Worm (Caenorhabditis elegans): ENCODE measurements around the gene chil-9.

chil-9 gene

DNA sequence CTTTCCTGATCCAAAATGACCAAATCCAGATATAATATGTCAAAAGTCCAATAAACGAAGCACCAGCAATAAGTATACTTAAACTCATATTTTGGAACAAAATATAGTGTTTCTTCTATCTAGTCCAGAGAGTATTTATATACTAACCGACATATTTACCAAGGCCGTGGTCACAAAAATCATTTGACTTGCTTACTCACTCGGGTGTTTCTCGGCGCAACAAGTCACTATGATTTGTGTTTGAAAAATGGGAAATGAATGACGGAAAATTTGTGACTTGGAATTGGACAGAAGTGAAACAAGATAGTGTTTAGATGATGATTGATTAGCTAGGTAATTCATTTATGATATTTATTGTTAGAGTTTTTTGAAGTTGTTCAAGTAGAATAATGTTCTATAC, 44.9 kb downstream of the chil-9 start, which contains the start of gene cyp-13A5 (continued):
- TF ChIP-seq hlh-30 (tag; optimal IDR thresholded peaks at IDR 0.05; ENCODE audit: insufficient read depth) (peak; percentile 76), nhr-111 (GFP tag; optimal IDR thresholded peaks at IDR 0.05) (no peak), ceh-20 (GFP tag; IDR thresholded peaks at IDR 0.05) (peak; percentile 43; the same call in 1 of the 2 replicates), skn-1 (tag; optimal IDR thresholded peaks at IDR 0.05) (no peak), mxl-2 (GFP tag; conservative IDR thresholded peaks at IDR 0.05) (no peak), arid-1 (GFP tag; conservative IDR thresholded peaks at IDR 0.05) (no peak), nhr-102 (tag; optimal IDR thresholded peaks at IDR 0.05) (peak; percentile 64), mep-1 (tag; optimal IDR thresholded peaks at IDR 0.05) (no peak), dpl-1 (GFP tag; optimal IDR thresholded peaks at IDR 0.05) (no peak), dve-1 (tag; optimal IDR thresholded peaks at IDR 0.05; ENCODE audit: insufficient read depth) (peak; percentile 28), nhr-77 (tag; optimal IDR thresholded peaks at IDR 0.05) (peak; percentile 73), nhr-48 (tag; optimal IDR thresholded peaks at IDR 0.05) (no peak), ces-1 (GFP tag; optimal IDR thresholded peaks at IDR 0.05) (no peak), T20F7.1 (GFP tag; optimal IDR thresholded peaks at IDR 0.05) (no peak), madf-9 (GFP tag; conservative IDR thresholded peaks at IDR 0.05) (no peak), ceh-28 (tag; optimal IDR thresholded peaks at IDR 0.05) (no peak), ama-1 (optimal IDR thresholded peaks at IDR 0.05) (no peak), nhr-11 (tag; optimal IDR thresholded peaks at IDR 0.05) (peak; percentile 19), unc-62 (GFP tag; optimal IDR thresholded peaks at IDR 0.05 in 1 of 2) (peak in 1 of 2 experiments; percentile 77), unc-62 (tag; optimal IDR thresholded peaks at IDR 0.05) (no peak), daf-16 (GFP tag; optimal IDR thresholded peaks at IDR 0.05) (no peak), daf-16 (tag; optimal IDR thresholded peaks at IDR 0.05) (peak; percentile 83), cey-2 (tag; optimal IDR thresholded peaks at IDR 0.05; ENCODE audit: borderline replicate concordance, insufficient read depth) (no peak)

DNA sequence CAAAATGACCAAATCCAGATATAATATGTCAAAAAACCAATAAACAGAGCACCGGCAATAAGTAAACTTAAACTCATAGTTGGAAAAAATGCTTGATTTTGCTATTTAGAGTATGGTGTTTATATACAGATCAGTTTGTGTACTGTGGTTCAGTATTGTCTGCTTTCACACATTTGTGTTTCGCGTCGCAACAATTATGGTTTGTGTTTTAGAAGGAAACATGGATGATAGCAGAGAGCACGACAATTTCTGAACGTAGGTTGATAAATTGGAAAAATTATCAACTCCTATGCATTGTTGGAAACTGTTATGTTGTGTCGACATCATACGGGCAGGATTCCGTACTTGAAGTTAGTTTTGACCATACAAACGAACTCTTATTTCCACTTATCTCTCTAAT, 47.5 kb downstream of the chil-9 start, which contains the start of gene cyp-13A4:
Gene cyp-13A4 (minus strand): TSS at position 77 of the 400 bp plus-strand sequence.
- TF ChIP-seq ztf-7 (tag; optimal IDR thresholded peaks at IDR 0.05) (no peak), F44E2.7 (GFP tag; IDR thresholded peaks at IDR 0.05) (no peak), attf-4 (tag; optimal IDR thresholded peaks at IDR 0.05) (no peak), ceh-82 (tag; optimal IDR thresholded peaks at IDR 0.05) (no peak), unc-62 (GFP tag; optimal IDR thresholded peaks at IDR 0.05 in 1 of 2) (peak in 1 of 2 experiments; percentile 29), unc-62 (tag; optimal IDR thresholded peaks at IDR 0.05) (no peak), pqm-1 (tag; optimal IDR thresholded peaks at IDR 0.05) (peak; percentile 33), cey-2 (tag; optimal IDR thresholded peaks at IDR 0.05; ENCODE audit: borderline replicate concordance, insufficient read depth) (no peak), F49E8.2 (tag; optimal IDR thresholded peaks at IDR 0.05; ENCODE audit: borderline replicate concordance) (no peak), skn-1 (tag; optimal IDR thresholded peaks at IDR 0.05) (no peak), lin-38 (GFP tag; IDR thresholded peaks at IDR 0.05) (no peak), pha-4 (GFP tag; IDR thresholded peaks at IDR 0.05) (no peak), pha-4 (tag; optimal IDR thresholded peaks at IDR 0.05) (no peak), hlh-11 (tag; optimal IDR thresholded peaks at IDR 0.05) (peak; percentile 3), ces-1 (GFP tag; optimal IDR thresholded peaks at IDR 0.05) (no peak), ctbp-1 (GFP tag; IDR thresholded peaks at IDR 0.05) (no peak), daf-16 (GFP tag; optimal IDR thresholded peaks at IDR 0.05) (no peak), daf-16 (tag; optimal IDR thresholded peaks at IDR 0.05) (peak; percentile 25), dmd-6 (GFP tag; IDR thresholded peaks at IDR 0.05) (peak; percentile 78), nhr-28 (tag; optimal IDR thresholded peaks at IDR 0.05) (peak; percentile 58), lin-15B (tag; optimal IDR thresholded peaks at IDR 0.05) (no peak), nhr-102 (tag; optimal IDR thresholded peaks at IDR 0.05) (peak; percentile 13), mes-2 (tag; optimal IDR thresholded peaks at IDR 0.05; ENCODE audit: poor library complexity, severe bottlenecking) (no peak)

All from whole organism, L4 larva.